Worm (Caenorhabditis elegans): ENCODE measurements around the gene col-110.

Gene col-110

ce11 chrIV:4652365-4652844 lies 42.9 kb upstream of the col-110 start, which contains the start of gene F29B9.5 (continued):
- TF ChIP-seq ceh-58 (GFP tag; IDR thresholded peaks at IDR 0.05), result no peak

ce11 chrIV:4650624-4651094 lies 41.2 kb upstream of the col-110 start, which contains the start of gene ubc-9:
TSS of gene ubc-9 (plus strand) at chrIV:4651044.
- no peak for TF ChIP-seq Y79H2A.3 (GFP tag; conservative IDR thresholded peaks at IDR 0.05)
- peak; percentile 59; the same call in 1 of the 2 replicates for TF ChIP-seq lir-1 (GFP tag; conservative IDR thresholded peaks at IDR 0.05)
- TF ChIP-seq F22D6.2 (tag; optimal IDR thresholded peaks at IDR 0.05), result no peak
- peak; percentile 1 for TF ChIP-seq die-1 (tag; optimal IDR thresholded peaks at IDR 0.05)
- peak; percentile 50 for TF ChIP-seq F23B12.7 (tag; optimal IDR thresholded peaks at IDR 0.05; ENCODE audit: insufficient read depth)
- TF ChIP-seq let-607 (tag; optimal IDR thresholded peaks at IDR 0.05), result peak in 1 of 2 experiments; percentile 31
- TF ChIP-seq aptf-2 (GFP tag; conservative IDR thresholded peaks at IDR 0.05), result no peak
- TF ChIP-seq attf-6 (GFP tag; IDR thresholded peaks at IDR 0.05), result peak; percentile 53; the same call in 1 of the 2 replicates
- peak; percentile 52 for TF ChIP-seq F49E8.2 (tag; optimal IDR thresholded peaks at IDR 0.05; ENCODE audit: insufficient read depth)
- no peak for TF ChIP-seq pha-4 (tag; optimal IDR thresholded peaks at IDR 0.05)
- TF ChIP-seq hrde-1 (tag; optimal IDR thresholded peaks at IDR 0.05; ENCODE audit: borderline replicate concordance), result peak; percentile 30
- peak; percentile 82 for TF ChIP-seq lsl-1 (GFP tag; optimal IDR thresholded peaks at IDR 0.05)
- no peak for TF ChIP-seq F57C9.4 (tag; optimal IDR thresholded peaks at IDR 0.05)
- TF ChIP-seq tbp1 (GFP tag; optimal IDR thresholded peaks at IDR 0.05), result peak; percentile 66
- no peak for TF ChIP-seq egl-44 (GFP tag; IDR thresholded peaks at IDR 0.05)
- TF ChIP-seq egrh-3 (GFP tag; IDR thresholded peaks at IDR 0.05), result peak; percentile 65; the same call in 1 of the 2 replicates
- TF ChIP-seq lsy-27 (tag; optimal IDR thresholded peaks at IDR 0.05; ENCODE audit: borderline replicate concordance, insufficient read depth), result peak; percentile 75
- TF ChIP-seq mcd-1 (GFP tag; IDR thresholded peaks at IDR 0.05), result peak; percentile 81
- TF ChIP-seq dox-1 (GFP tag; IDR thresholded peaks at IDR 0.05), result peak; percentile 92
- no peak for TF ChIP-seq chd-7 (tag; optimal IDR thresholded peaks at IDR 0.05)
- TF ChIP-seq rpc-1 (optimal IDR thresholded peaks at IDR 0.05), result peak; percentile 15
- no peak for TF ChIP-seq rpc-1 (tag; optimal IDR thresholded peaks at IDR 0.05)
- TF ChIP-seq ztf-6 (GFP tag; IDR thresholded peaks at IDR 0.05), result no peak
- no peak for TF ChIP-seq ztf-22 (GFP tag; optimal IDR thresholded peaks at IDR 0.05)
- no peak for TF ChIP-seq F57A8.1 (GFP tag; optimal IDR thresholded peaks at IDR 0.05)
- no peak for TF ChIP-seq mxl-1 (tag; optimal IDR thresholded peaks at IDR 0.05)
- peak; percentile 57 for TF ChIP-seq lin-40 (tag; optimal IDR thresholded peaks at IDR 0.05)
- TF ChIP-seq F55B11.4 (tag; optimal IDR thresholded peaks at IDR 0.05; ENCODE audit: borderline replicate concordance, insufficient read depth), result no peak
- no peak for TF ChIP-seq F10E7.11 (tag; optimal IDR thresholded peaks at IDR 0.05)
- TF ChIP-seq dpl-1 (GFP tag; optimal IDR thresholded peaks at IDR 0.05), result peak; percentile 84
- TF ChIP-seq nhr-27 (tag; optimal IDR thresholded peaks at IDR 0.05), result no peak
- TF ChIP-seq ceh-91 (GFP tag; IDR thresholded peaks at IDR 0.05), result peak; percentile 83
- no peak for TF ChIP-seq aptf-3 (GFP tag; IDR thresholded peaks at IDR 0.05)
- no peak for TF ChIP-seq sea-2 (GFP tag; IDR thresholded peaks at IDR 0.05)
- TF ChIP-seq D2030.7 (GFP tag; IDR thresholded peaks at IDR 0.05), result peak; percentile 81
- TF ChIP-seq ztf-18 (tag; optimal IDR thresholded peaks at IDR 0.05), result peak; percentile 67
- TF ChIP-seq pbrm-1 (GFP tag; IDR thresholded peaks at IDR 0.05), result peak; percentile 87
- TF ChIP-seq bed-2 (GFP tag; IDR thresholded peaks at IDR 0.05), result no peak
- peak; percentile 80 for TF ChIP-seq nfyb-1 (GFP tag; IDR thresholded peaks at IDR 0.05)
- TF ChIP-seq B0261.1 (tag; optimal IDR thresholded peaks at IDR 0.05), result no peak
- TF ChIP-seq gei-17 (GFP tag; optimal IDR thresholded peaks at IDR 0.05), result no peak
- TF ChIP-seq F33H1.4 (GFP tag; IDR thresholded peaks at IDR 0.05), result peak; percentile 81
- TF ChIP-seq efl-1 (GFP tag; optimal IDR thresholded peaks at IDR 0.05), result peak; percentile 93
- peak; percentile 17 for TF ChIP-seq ceh-27 (GFP tag; optimal IDR thresholded peaks at IDR 0.05)
- no peak for TF ChIP-seq rec-8 (tag; optimal IDR thresholded peaks at IDR 0.05)
